Fruit fly (Drosophila melanogaster): Measurements from ENCODE around the gene Gr64a.

DNA sequence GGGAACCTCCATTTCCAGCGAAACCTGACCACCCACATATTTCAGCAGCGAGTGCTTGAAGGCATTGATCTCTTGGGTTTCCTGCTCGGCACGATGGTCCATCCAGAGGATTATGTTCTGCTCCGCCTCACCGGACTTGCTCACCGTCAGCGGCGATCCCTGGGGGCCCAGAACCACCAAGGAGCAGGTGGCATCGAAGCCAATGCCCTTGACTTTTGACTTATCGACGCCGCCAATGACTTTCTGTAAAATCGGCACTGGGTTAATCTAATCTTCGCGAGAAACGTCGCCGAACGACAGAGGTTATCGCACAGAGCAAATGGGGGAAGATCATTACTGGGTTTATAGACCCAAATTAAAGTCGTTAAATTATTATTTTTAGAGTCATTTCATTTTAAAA is 2.1 kb upstream of the Gr64a start:
- TF ChIP-seq CG8632 (GFP tag; optimal IDR thresholded peaks at IDR 0.05) (no peak), CG9139 (GFP tag; optimal IDR thresholded peaks at IDR 0.05) (no peak), eg (GFP tag; IDR thresholded peaks at IDR 0.05) (no peak), CG11902 (GFP tag; optimal IDR thresholded peaks at IDR 0.05) (no peak), dsx (GFP tag; optimal IDR thresholded peaks at IDR 0.05; ENCODE audit: poor library complexity, severe bottlenecking) (no peak), CG6163 (GFP tag; IDR thresholded peaks at IDR 0.05) (no peak)

Measured in whole organism, prepupa.